Worm (Caenorhabditis elegans): Measurements from ENCODE around the gene ZC21.6.

ZC21.6 gene

DNA sequence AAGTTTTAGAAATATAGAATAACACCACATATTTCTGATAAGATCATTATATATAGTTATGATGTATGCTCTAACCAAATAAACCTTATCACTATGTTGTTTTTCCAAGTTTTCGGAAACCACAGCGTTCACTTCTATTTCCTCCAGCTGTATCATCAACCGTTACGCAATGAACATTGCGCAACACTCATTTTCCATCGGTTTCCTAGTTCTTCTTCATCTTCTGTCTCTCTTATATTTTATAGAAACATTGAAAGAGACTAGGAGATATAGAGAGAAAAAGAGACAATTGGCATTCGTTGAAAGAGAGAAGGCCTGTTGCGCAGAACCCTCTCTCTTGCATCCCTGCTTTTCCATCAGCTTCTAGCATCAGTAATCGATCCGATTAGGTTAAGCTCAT is 28.9 kb upstream of the ZC21.6 start:
- no peak for TF ChIP-seq hrde-1 (tag; optimal IDR thresholded peaks at IDR 0.05; ENCODE audit: borderline replicate concordance)
- TF ChIP-seq F33H1.4 (GFP tag; IDR thresholded peaks at IDR 0.05), result no peak
- no peak for TF ChIP-seq ceh-40 (GFP tag; IDR thresholded peaks at IDR 0.05)
- no peak for TF ChIP-seq C17E4.6 (GFP tag; IDR thresholded peaks at IDR 0.05)
- no peak for TF ChIP-seq B0261.1 (tag; optimal IDR thresholded peaks at IDR 0.05)
- no peak for TF ChIP-seq Y53G8AR.9 (GFP tag; conservative IDR thresholded peaks at IDR 0.05)
- TF ChIP-seq nhr-27 (tag; optimal IDR thresholded peaks at IDR 0.05), result no peak

DNA sequence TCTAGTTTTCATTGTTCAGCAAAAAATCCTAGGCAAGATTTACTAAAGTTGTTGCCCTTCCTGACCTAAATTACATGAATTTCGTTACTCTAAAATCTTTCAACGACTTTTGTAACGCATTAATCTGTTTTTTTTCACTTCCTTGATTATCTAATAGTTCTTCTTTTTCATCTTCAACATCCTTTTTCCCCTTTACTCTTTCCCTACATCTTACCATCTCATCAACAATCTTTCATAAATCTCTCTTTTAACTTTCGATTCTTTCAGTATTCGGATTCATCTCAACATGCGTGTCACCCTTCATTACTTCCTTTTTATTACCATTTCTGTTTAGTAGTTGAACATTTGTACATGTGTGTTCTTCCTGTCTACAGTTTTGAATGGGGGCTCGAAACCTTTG is 28.5 kb upstream of the ZC21.6 start:
- no peak for TF ChIP-seq ZK185.1 (tag; optimal IDR thresholded peaks at IDR 0.05; ENCODE audit: poor library complexity, severe bottlenecking)
- no peak for TF ChIP-seq lin-26 (GFP tag; IDR thresholded peaks at IDR 0.05)
- TF ChIP-seq let-607 (tag; optimal IDR thresholded peaks at IDR 0.05), result no peak
- TF ChIP-seq dpff-1 (tag; optimal IDR thresholded peaks at IDR 0.05), result no peak
- no peak for TF ChIP-seq nhr-179 (tag; optimal IDR thresholded peaks at IDR 0.05)
- no peak for TF ChIP-seq chd-7 (tag; optimal IDR thresholded peaks at IDR 0.05)
- TF ChIP-seq attf-6 (GFP tag; IDR thresholded peaks at IDR 0.05), result no peak
- no peak for TF ChIP-seq die-1 (tag; optimal IDR thresholded peaks at IDR 0.05)
- TF ChIP-seq lag-1 (GFP tag; IDR thresholded peaks at IDR 0.05), result no peak
- TF ChIP-seq fkh-3 (tag; optimal IDR thresholded peaks at IDR 0.05), result no peak
- TF ChIP-seq Y56A3A.18 (GFP tag; IDR thresholded peaks at IDR 0.05), result no peak
- no peak for TF ChIP-seq hlh-12 (tag; optimal IDR thresholded peaks at IDR 0.05)
- no peak for TF ChIP-seq atf-7 (tag; optimal IDR thresholded peaks at IDR 0.05)
- TF ChIP-seq ceh-27 (GFP tag; optimal IDR thresholded peaks at IDR 0.05), result no peak
- TF ChIP-seq let-526 (GFP tag; IDR thresholded peaks at IDR 0.05), result no peak
- no peak for TF ChIP-seq F49E8.2 (tag; optimal IDR thresholded peaks at IDR 0.05; ENCODE audit: insufficient read depth)
- no peak for TF ChIP-seq egl-44 (GFP tag; IDR thresholded peaks at IDR 0.05)

DNA sequence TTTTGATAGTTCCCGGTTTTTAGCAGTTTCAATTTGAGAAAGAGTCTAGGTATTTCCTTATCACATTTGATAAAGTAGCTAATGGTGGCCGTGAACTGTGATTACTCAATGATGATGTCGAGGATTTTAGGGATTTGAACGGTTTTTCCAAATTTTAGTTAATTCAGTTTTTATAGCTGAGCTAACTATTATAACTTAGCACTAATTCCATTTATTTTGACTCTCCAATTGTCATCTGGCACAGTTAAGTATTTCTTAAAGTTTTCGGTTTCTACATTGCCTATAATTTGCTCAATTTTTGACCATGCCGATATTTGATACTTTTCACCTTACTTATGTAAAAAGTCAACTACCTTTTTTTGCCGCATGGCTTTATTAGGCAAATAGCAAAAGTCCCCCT is 27.9 kb upstream of the ZC21.6 start:
- no peak for TF ChIP-seq ceh-40 (GFP tag; IDR thresholded peaks at IDR 0.05)
- TF ChIP-seq unc-62 (GFP tag; optimal IDR thresholded peaks at IDR 0.05), result no peak
- TF ChIP-seq F52B5.7 (tag; optimal IDR thresholded peaks at IDR 0.05), result no peak
- no peak for TF ChIP-seq fkh-3 (tag; optimal IDR thresholded peaks at IDR 0.05)
- no peak for TF ChIP-seq ama-1 (optimal IDR thresholded peaks at IDR 0.05)
- TF ChIP-seq ama-1 (GFP tag; optimal IDR thresholded peaks at IDR 0.05), result no peak
- TF ChIP-seq nfya-1 (tag; optimal IDR thresholded peaks at IDR 0.05; ENCODE audit: borderline replicate concordance, insufficient read depth), result no peak

DNA sequence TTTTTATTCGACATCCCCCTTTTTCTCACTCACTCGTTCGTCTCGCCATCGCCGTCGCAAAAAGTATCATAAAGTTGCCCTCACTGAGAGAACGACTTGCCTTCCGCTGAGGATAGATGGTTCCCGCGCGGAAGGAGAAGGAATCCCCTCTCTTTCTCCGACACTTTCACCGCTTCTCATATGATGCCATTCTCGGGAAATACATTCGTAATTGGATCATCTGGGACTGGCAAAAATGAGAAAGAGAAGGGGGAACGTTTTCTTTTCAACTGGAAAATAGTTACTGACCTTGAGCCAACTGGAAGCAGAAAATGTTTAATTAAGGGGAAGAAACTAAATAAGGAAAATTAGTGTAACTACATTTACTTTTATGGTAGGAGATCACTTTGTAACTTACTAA is 26.4 kb upstream of the ZC21.6 start:
- no peak for TF ChIP-seq Y53G8AR.9 (GFP tag; conservative IDR thresholded peaks at IDR 0.05)

DNA sequence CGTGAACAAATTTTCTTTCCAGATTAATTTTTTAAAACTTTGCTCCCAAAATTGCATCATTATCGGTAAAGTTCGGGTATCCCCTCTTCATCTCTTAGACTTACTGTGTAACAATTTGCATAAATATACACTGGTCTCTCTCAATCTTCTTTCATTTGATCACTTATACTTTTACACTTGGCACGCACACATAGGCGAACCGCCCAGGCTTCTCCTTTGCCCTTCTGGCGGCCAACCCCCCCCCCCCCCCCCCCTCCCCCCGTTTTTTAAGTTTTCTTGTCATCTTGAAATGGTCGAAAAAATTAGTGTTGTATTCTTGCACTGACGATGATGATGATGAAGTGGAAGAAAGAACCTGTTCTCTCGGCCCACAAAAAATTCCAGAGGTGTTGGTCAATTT is 24.9 kb upstream of the ZC21.6 start:
- TF ChIP-seq K11D2.4 (GFP tag; IDR thresholded peaks at IDR 0.05), result no peak
- no peak for TF ChIP-seq tbx-9 (tag; optimal IDR thresholded peaks at IDR 0.05; ENCODE audit: borderline replicate concordance)
- TF ChIP-seq egrh-3 (GFP tag; IDR thresholded peaks at IDR 0.05), result peak; percentile 72; the same call in 1 of the 2 replicates
- TF ChIP-seq sea-2 (GFP tag; IDR thresholded peaks at IDR 0.05), result no peak
- TF ChIP-seq nhr-80 (tag; optimal IDR thresholded peaks at IDR 0.05), result no peak

Data from whole organism, young adult.